Worm (Caenorhabditis elegans) whole organism, late embryonic: ENCODE measurements around the gene K09C6.8.

Experiments
- C08G9.2 ChIP-seq: sonication (generic microtip); optimal IDR thresholded peaks from 2 replicates; lab custom pipeline; 2016; ENCODE audit warnings: mild to moderate bottlenecking, missing genetic modification characterization, moderate library complexity, missing compliant biosample characterization
- C38D4.7 ChIP-seq: fragments of 200-800 bp; sonication (Bioruptor generic); optimal IDR thresholded peaks from 2 replicates; lab custom pipeline; 2018; ENCODE audit warnings: mild to moderate bottlenecking, missing genetic modification characterization, moderate library complexity, missing compliant biosample characterization
- F13H6.1 ChIP-seq: sonication (generic microtip); optimal IDR thresholded peaks from 2 replicates; lab custom pipeline; 2016; ENCODE audit warnings: missing genetic modification characterization, missing compliant biosample characterization
- ceh-22 ChIP-seq: sonication (generic microtip); optimal IDR thresholded peaks from 2 replicates; lab custom pipeline; 2017; ENCODE audit warnings: missing biosample characterization, missing genetic modification characterization
- ceh-24 ChIP-seq: sonication (generic microtip); optimal IDR thresholded peaks from 2 replicates; lab custom pipeline; 2016; ENCODE audit warnings: mild to moderate bottlenecking, missing genetic modification characterization, missing compliant biosample characterization
- ceh-31 ChIP-seq: sonication (generic microtip); optimal IDR thresholded peaks from 2 replicates; lab custom pipeline; 2016; ENCODE audit warnings: missing genetic modification characterization, missing compliant biosample characterization
- ceh-9 ChIP-seq: sonication (generic microtip); optimal IDR thresholded peaks from 2 replicates; lab custom pipeline; 2016; ENCODE audit warnings: mild to moderate bottlenecking, missing genetic modification characterization, inconsistent platforms, missing compliant biosample characterization
- dve-1 ChIP-seq: sonication (generic microtip); optimal IDR thresholded peaks from 2 replicates; lab custom pipeline; 2017; ENCODE audit warnings: antibody characterized with exemption, mild to moderate bottlenecking, missing genetic modification characterization, missing compliant biosample characterization
- mec-3 ChIP-seq: sonication (generic microtip); optimal IDR thresholded peaks from 2 replicates; lab custom pipeline; 2016; ENCODE audit warnings: borderline replicate concordance, missing genetic modification characterization, missing compliant biosample characterization
- pha-4 ChIP-seq: fragments of 150-350 bp; optimal IDR thresholded peaks from 2 replicates; lab custom pipeline; 2018; ENCODE audit warnings: missing biosample characterization, missing genetic modification reagents, missing genetic modification characterization
- tbx-2 ChIP-seq: sonication (generic microtip); optimal IDR thresholded peaks from 2 replicates; lab custom pipeline; 2016; ENCODE audit warnings: missing genetic modification characterization, missing compliant biosample characterization
- tbx-7 ChIP-seq: sonication (generic microtip); optimal IDR thresholded peaks from 2 replicates; lab custom pipeline; 2016; ENCODE audit warnings: missing genotype, missing genetic modification characterization, missing compliant biosample characterization
- unc-42 ChIP-seq: sonication (generic microtip); optimal IDR thresholded peaks from 2 replicates; lab custom pipeline; 2016; ENCODE audit warnings: missing genotype, missing genetic modification characterization, missing compliant biosample characterization
- unc-86 ChIP-seq: sonication (generic microtip); optimal IDR thresholded peaks from 2 replicates; lab custom pipeline; 2016; ENCODE audit warnings: missing genetic modification characterization, missing compliant biosample characterization

ce11 chrV:854966-855365 lies 11.9 kb upstream of the K09C6.8 start, which contains the start of gene K09C6.9:
- TF ChIP-seq C08G9.2 (tag; lab: Kevin White, UChicago) = no peak
- TF ChIP-seq unc-42 (tag; lab: Kevin White, UChicago) = no peak
- TF ChIP-seq ceh-24 (tag; lab: Kevin White, UChicago) = no peak
- no peak for TF ChIP-seq mec-3 (tag; lab: Kevin White, UChicago)
- TF ChIP-seq tbx-7 = no peak
- TF ChIP-seq unc-86 (tag; lab: Kevin White, UChicago) = no peak
- no peak for TF ChIP-seq tbx-2 (tag; lab: Kevin White, UChicago)
- TF ChIP-seq F13H6.1 (tag; lab: Kevin White, UChicago) = no peak
- TF ChIP-seq ceh-9 (tag; lab: Kevin White, UChicago) = no peak
- no peak for TF ChIP-seq ceh-22
- no peak for TF ChIP-seq ceh-31 (tag; lab: Kevin White, UChicago)
- no peak for TF ChIP-seq dve-1 (tag; lab: Kevin White, UChicago)
- no peak for TF ChIP-seq C38D4.7 (GFP tag; lab: Kevin White, UChicago)
- TF ChIP-seq pha-4 = no peak
